Worm (Caenorhabditis elegans) whole organism, midembryonic: ENCODE results near the gene C18A11.3.

Source experiments
- cog-1 ChIP-seq: sonication (generic microtip); optimal IDR thresholded peaks from 2 replicates; lab custom pipeline; 2016; ENCODE audit warnings: missing genetic modification characterization, missing compliant biosample characterization
- flt-1 ChIP-seq: fragments of 200-800 bp; sonication (Bioruptor generic); IDR thresholded peaks from 2 replicates; pipeline ENCODE4 v1.3.6; 2022; ENCODE audit warnings: missing genetic modification characterization, missing compliant biosample characterization
- med-1 ChIP-seq: sonication (generic microtip); optimal IDR thresholded peaks from 2 replicates; lab custom pipeline; 2017; ENCODE audit warnings: missing genetic modification characterization, mild to moderate bottlenecking, missing compliant biosample characterization, antibody characterized with exemption, missing genetic modification reagents; ENCODE audit not compliant: insufficient read depth

ce11 chrX:8083919-8084318 is 23.0 kb downstream of the C18A11.3 start, which contains the start of gene K07E3.4:
- TF ChIP-seq cog-1 (no peak), med-1 (GFP tag; lab: Kevin White, UChicago) (no peak), flt-1 (GFP tag; lab: Robert Waterston, UW) (no peak)
